Worm (Caenorhabditis elegans) whole organism, L2 larva: ENCODE results near the gene sir-2.3.

Experiments
- alr-1 ChIP-seq: fragments of 150-350 bp; optimal IDR thresholded peaks from 2 replicates; lab custom pipeline; 2014; ENCODE audit warnings: missing biosample characterization, missing genetic modification characterization
- aly-2 ChIP-seq: fragments of 150-350 bp; optimal IDR thresholded peaks from 2 replicates; lab custom pipeline; 2014; ENCODE audit warnings: missing biosample characterization, missing genetic modification characterization
- dmd-4 ChIP-seq: sonication (generic microtip); optimal IDR thresholded peaks from 2 replicates; lab custom pipeline; 2017; ENCODE audit warnings: missing biosample characterization, missing genetic modification characterization
- egl-27 ChIP-seq: sonication (generic microtip); optimal IDR thresholded peaks from 3 replicates; lab custom pipeline; 2017; ENCODE audit warnings: missing biosample characterization, missing genetic modification reagents, missing genetic modification characterization
- elt-3 ChIP-seq: sonication (generic microtip); optimal IDR thresholded peaks from 2 replicates; lab custom pipeline; 2017; ENCODE audit warnings: missing biosample characterization, missing genetic modification characterization
- unc-39 ChIP-seq: fragments of 150-350 bp; optimal IDR thresholded peaks from 2 replicates; lab custom pipeline; 2014; ENCODE audit warnings: missing biosample characterization, missing genetic modification characterization

- TF ChIP-seq dmd-4 (tag; lab: Kevin White, UChicago) = no peak
- TF ChIP-seq unc-39 = no peak
- TF ChIP-seq alr-1 (tag; lab: Kevin White, UChicago) = no peak
- TF ChIP-seq aly-2 (tag; lab: Kevin White, UChicago) = no peak
- no peak for TF ChIP-seq elt-3 (tag; lab: Kevin White, UChicago)
- no peak for TF ChIP-seq egl-27 (tag; lab: Kevin White, UChicago)
These were observed 35.5 kb downstream of the sir-2.3 start for ce11 chrX:13366955-13367354.
